Worm (Caenorhabditis elegans) whole organism, mixed stage, embryonic: ENCODE results near the gene paqr-3.

Source experiments
- lsy-2 ChIP-seq: fragments of 150-350 bp; optimal IDR thresholded peaks from 2 replicates; lab custom pipeline; 2014; ENCODE audit warnings: missing biosample characterization, missing genetic modification characterization
- nhr-237 ChIP-seq: fragments of 150-350 bp; optimal IDR thresholded peaks from 2 replicates; lab custom pipeline; 2014; ENCODE audit warnings: missing biosample characterization, missing genetic modification characterization
- snpc-4 ChIP-seq: fragments of 150-350 bp; optimal IDR thresholded peaks from 2 replicates; lab custom pipeline; 2014; ENCODE audit warnings: missing biosample characterization, missing genetic modification characterization
- ztf-11 ChIP-seq: fragments of 150-350 bp; optimal IDR thresholded peaks from 2 replicates; lab custom pipeline; 2014; ENCODE audit warnings: missing biosample characterization, missing genetic modification characterization

ce11 chrIV:14414200-14414599 lies 30.7 kb upstream of the paqr-3 start:
- TF ChIP-seq snpc-4 (tag; lab: Kevin White, UChicago): no peak
- no peak for TF ChIP-seq lsy-2
- no peak for TF ChIP-seq ztf-11
- no peak for TF ChIP-seq nhr-237 (tag; lab: Kevin White, UChicago)
